Worm (Caenorhabditis elegans) whole organism, L4 larva: ENCODE data around the gene Y41E3.6.

Source experiments
- nhr-237 ChIP-seq: sonication (generic microtip); optimal IDR thresholded peaks from 2 replicates; lab custom pipeline; 2017; ENCODE audit warnings: missing biosample characterization, missing genetic modification characterization
- nhr-41 ChIP-seq: fragments of 200-800 bp; sonication (Bioruptor generic); IDR thresholded peaks from 2 replicates; pipeline ENCODE4 v1.3.6; 2022; ENCODE audit warnings: missing genetic modification reagents, missing genetic modification characterization, missing compliant biosample characterization
- rbr-2 ChIP-seq: sonication (generic microtip); optimal IDR thresholded peaks from 2 replicates; lab custom pipeline; 2016; ENCODE audit warnings: missing genotype, missing genetic modification characterization, missing compliant biosample characterization
- snpc-1.2 ChIP-seq: fragments of 200-800 bp; sonication (Bioruptor generic); IDR thresholded peaks from 2 replicates; pipeline ENCODE4 v1.3.6; 2022; ENCODE audit warnings: missing genetic modification reagents, missing genetic modification characterization, missing compliant biosample characterization
- unc-39 ChIP-seq: sonication (generic microtip); optimal IDR thresholded peaks from 2 replicates; lab custom pipeline; 2017; ENCODE audit warnings: missing biosample characterization, missing genetic modification characterization

Y41E3.6 gene

DNA sequence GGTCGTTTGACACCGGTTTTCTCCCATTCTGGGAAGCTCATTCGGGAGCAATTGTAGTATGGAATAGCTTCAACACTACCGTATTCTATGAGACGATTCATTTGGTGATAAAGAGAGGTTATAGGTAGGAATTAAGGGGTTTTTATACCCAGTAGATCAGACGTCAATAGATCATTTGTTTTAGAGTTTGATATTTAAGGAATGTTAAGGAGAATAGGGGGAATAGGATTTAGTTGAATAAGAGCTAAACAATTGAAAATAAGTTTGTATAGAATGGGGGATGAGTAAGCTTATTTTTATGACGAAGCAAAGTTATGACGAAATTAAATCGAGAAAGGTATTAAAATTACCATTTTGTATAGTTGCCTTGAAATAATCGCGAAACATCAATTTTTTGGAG is 46.7 kb downstream of the Y41E3.6 start, which contains the start of gene srt-47:
Gene srt-47, minus strand, starts transcription at position 101 of the 400 bp plus-strand sequence.
- no peak for TF ChIP-seq rbr-2 (tag; lab: Kevin White, UChicago)
- no peak for TF ChIP-seq nhr-41 (GFP tag; lab: Robert Waterston, UW)
- TF ChIP-seq nhr-237 (tag; lab: Kevin White, UChicago): no peak

ce11 chrIV:15056081-15056586 is 49.5 kb downstream of the Y41E3.6 start, which contains the start of gene Y41E3.19:
Y41E3.19 (plus strand) TSS chrIV:15056131.
- peak; percentile 68; the same call in 1 of the 2 replicates for TF ChIP-seq snpc-1.2 (GFP tag; lab: Robert Waterston, UW)
- no peak for TF ChIP-seq unc-39 (tag; lab: Kevin White, UChicago)
